Worm (Caenorhabditis elegans): Measurements from ENCODE around the gene sri-66.

DNA sequence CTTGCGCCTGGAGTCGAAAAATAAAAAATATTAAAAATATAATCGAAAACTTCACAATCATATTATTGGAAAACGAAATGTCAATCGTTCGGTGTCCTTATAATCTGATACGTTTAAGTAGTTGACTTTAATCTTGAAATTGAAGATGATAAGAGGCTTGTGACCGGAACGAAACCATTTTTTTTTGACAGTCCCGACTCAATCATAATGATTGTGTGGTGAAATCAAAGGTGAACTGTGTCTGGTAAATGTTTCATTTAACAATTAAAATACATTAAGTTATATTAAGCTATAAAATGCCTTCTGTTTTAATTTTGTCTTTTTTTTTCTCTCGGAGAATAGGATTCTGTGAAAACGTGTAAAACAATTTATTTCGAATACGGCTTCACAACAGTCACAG is 17.8 kb downstream of the sri-66 start, which contains the start of gene T05E12.3:
- TF ChIP-seq nhr-21 (tag; optimal IDR thresholded peaks at IDR 0.05): no peak
- TF ChIP-seq unc-62 (GFP tag; optimal IDR thresholded peaks at IDR 0.05): no peak
- TF ChIP-seq lin-39 (tag; optimal IDR thresholded peaks at IDR 0.05): no peak
- TF ChIP-seq crh-2 (tag; optimal IDR thresholded peaks at IDR 0.05): no peak
- no peak for TF ChIP-seq ceh-82 (tag; optimal IDR thresholded peaks at IDR 0.05)
- no peak for TF ChIP-seq ztf-11 (tag; optimal IDR thresholded peaks at IDR 0.05)
